Worm (Caenorhabditis elegans) whole organism, L4 larva: Measurements from ENCODE around the gene bath-38.

ENCODE experiments used
- aly-2 ChIP-seq: sonication (generic microtip); optimal IDR thresholded peaks from 2 replicates; lab custom pipeline; 2018; ENCODE audit warnings: missing biosample characterization, missing genetic modification characterization
- ama-1 ChIP-seq: fragments of 150-350 bp; optimal IDR thresholded peaks from 2 replicates; lab custom pipeline; 2014; ENCODE audit warnings: inconsistent platforms, mixed read lengths
- dmd-9 ChIP-seq: fragments of 200-800 bp; sonication (Bioruptor generic); IDR thresholded peaks from 2 replicates; pipeline ENCODE4 v1.3.6; 2022; ENCODE audit warnings: missing genetic modification reagents, missing genetic modification characterization, missing compliant biosample characterization
- snpc-4 ChIP-seq: fragments of 150-350 bp; optimal IDR thresholded peaks from 2 replicates; lab custom pipeline; 2014; ENCODE audit warnings: missing biosample characterization, missing genetic modification characterization

- no peak for TF ChIP-seq snpc-4 (tag; lab: Kevin White, UChicago)
- TF ChIP-seq aly-2 (tag; lab: Kevin White, UChicago) = no peak
- TF ChIP-seq ama-1 = no peak
- no peak for TF ChIP-seq dmd-9 (GFP tag; lab: Robert Waterston, UW)
Observed at ce11 chrII:10010914-10011313, 34.2 kb downstream of the bath-38 start.
